Worm (Caenorhabditis elegans): ENCODE results near the gene ZK688.5.

- TF ChIP-seq dao-5 (tag; optimal IDR thresholded peaks at IDR 0.05) (no peak), W03F9.2 (tag; optimal IDR thresholded peaks at IDR 0.05) (no peak)
These were observed 36.0 kb downstream of the ZK688.5 start for ce11 chrIII:7855468-7855867.
